Fruit fly (Drosophila melanogaster): ENCODE data around the gene Galt.

The Galt gene

dm6 chr2L:6698387-6698786 is 30.6 kb upstream of the Galt start (continued):
- no peak for TF ChIP-seq Sry-β (GFP tag; optimal IDR thresholded peaks at IDR 0.05)
- peak; percentile 6 for TF ChIP-seq HHEX (GFP tag; optimal IDR thresholded peaks at IDR 0.05)
- no peak for TF ChIP-seq crc (GFP tag; optimal IDR thresholded peaks at IDR 0.05)
- TF ChIP-seq zen (tag; optimal IDR thresholded peaks at IDR 0.05), result peak; percentile 68
- TF ChIP-seq emc (GFP tag; optimal IDR thresholded peaks at IDR 0.05), result no peak

dm6 chr2L:6696229-6696628 is 28.4 kb upstream of the Galt start:
- TF ChIP-seq grn (GFP tag; optimal IDR thresholded peaks at IDR 0.05), result peak; percentile 94
- peak in 1 of 3 experiments; percentile 79 for TF ChIP-seq Stat92E (GFP tag; optimal IDR thresholded peaks at IDR 0.05)
- TF ChIP-seq oc (tag; optimal IDR thresholded peaks at IDR 0.05), result peak; percentile 43
- TF ChIP-seq HmgZ (tag; optimal IDR thresholded peaks at IDR 0.05), result no peak

dm6 chr2L:6693794-6694254 is 26.0 kb upstream of the Galt start:
- TF ChIP-seq shn (GFP tag; optimal IDR thresholded peaks at IDR 0.05), result no peak
- peak; percentile 54 for TF ChIP-seq nerfin-1 (tag; optimal IDR thresholded peaks at IDR 0.05)
- no peak for TF ChIP-seq CG6654 (GFP tag; optimal IDR thresholded peaks at IDR 0.05)
- no peak for TF ChIP-seq CG31224 (GFP tag; IDR thresholded peaks at IDR 0.05)
- TF ChIP-seq CG15269 (tag; optimal IDR thresholded peaks at IDR 0.05), result peak; percentile 54
- TF ChIP-seq salm (tag; optimal IDR thresholded peaks at IDR 0.05), result no peak
- TF ChIP-seq NC2α (GFP tag; optimal IDR thresholded peaks at IDR 0.05), result no peak
- TF ChIP-seq NFAT (GFP tag; IDR thresholded peaks at IDR 0.05), result no peak
- no peak; the same call in 1 of the 2 replicates for TF ChIP-seq E2f2 (GFP tag; IDR thresholded peaks at IDR 0.05)
- no peak for TF ChIP-seq jumu (GFP tag; optimal IDR thresholded peaks at IDR 0.05)
- no peak for TF ChIP-seq CG18599 (GFP tag; optimal IDR thresholded peaks at IDR 0.05)
- no peak for TF ChIP-seq CG4730 (GFP tag; IDR thresholded peaks at IDR 0.05)
- TF ChIP-seq PHDP (tag; optimal IDR thresholded peaks at IDR 0.05), result peak; percentile 50
- TF ChIP-seq CG8924 (tag; optimal IDR thresholded peaks at IDR 0.05), result peak; percentile 72
- TF ChIP-seq scrt (GFP tag; optimal IDR thresholded peaks at IDR 0.05), result peak; percentile 20
- TF ChIP-seq CG13424 (tag; optimal IDR thresholded peaks at IDR 0.05), result peak; percentile 75
- TF ChIP-seq Med (GFP tag), result peak; percentile 53
- TF ChIP-seq her (GFP tag; optimal IDR thresholded peaks at IDR 0.05), result no peak
- TF ChIP-seq CG12104 (GFP tag; optimal IDR thresholded peaks at IDR 0.05), result peak; percentile 19
- no peak for TF ChIP-seq Sin3A (optimal IDR thresholded peaks at IDR 0.05)
- peak; percentile 83 for TF ChIP-seq CG10979 (tag; optimal IDR thresholded peaks at IDR 0.05)
- no peak; the same call in 2 of the 3 replicates for TF ChIP-seq croc (GFP tag; conservative IDR thresholded peaks at IDR 0.05)
- peak; percentile 10 for TF ChIP-seq CG10431 (GFP tag; optimal IDR thresholded peaks at IDR 0.05)
- peak; percentile 34 for TF ChIP-seq CG10147 (GFP tag; optimal IDR thresholded peaks at IDR 0.05)
- peak; percentile 73 for TF ChIP-seq phol (tag; optimal IDR thresholded peaks at IDR 0.05)
- peak; percentile 55; the same call in 1 of the 2 replicates for TF ChIP-seq Xrp1 (GFP tag; IDR thresholded peaks at IDR 0.05)
- no peak for TF ChIP-seq Trl (optimal IDR thresholded peaks at IDR 0.05)
- TF ChIP-seq Trl (GFP tag; optimal IDR thresholded peaks at IDR 0.05), result no peak
- no peak for TF ChIP-seq oc (tag; optimal IDR thresholded peaks at IDR 0.05)
- no peak for TF ChIP-seq lov (optimal IDR thresholded peaks at IDR 0.05)
- no peak for TF ChIP-seq lov (GFP tag; IDR thresholded peaks at IDR 0.05)
- no peak for TF ChIP-seq CG10462 (GFP tag; optimal IDR thresholded peaks at IDR 0.05)
- TF ChIP-seq danr (GFP tag; IDR thresholded peaks at IDR 0.05), result 0 out of 2 replicates have a peak, but pooled peaks have one; percentile 28
- no peak for TF ChIP-seq Camta (GFP tag; optimal IDR thresholded peaks at IDR 0.05)
- TF ChIP-seq Asciz (GFP tag; optimal IDR thresholded peaks at IDR 0.05), result peak; percentile 23
- no peak for TF ChIP-seq HmgD (GFP tag; optimal IDR thresholded peaks at IDR 0.05)
- no peak for TF ChIP-seq CG4617 (GFP tag; optimal IDR thresholded peaks at IDR 0.05; ENCODE audit: borderline replicate concordance)
- no peak for TF ChIP-seq CG31388 (GFP tag; optimal IDR thresholded peaks at IDR 0.05)
- TF ChIP-seq dysf (GFP tag; IDR thresholded peaks at IDR 0.05), result 0 out of 3 replicates have a peak, but pooled peaks have one; percentile 39
- TF ChIP-seq CG34376 (GFP tag; optimal IDR thresholded peaks at IDR 0.05), result peak; percentile 14

Data from whole organism, embryonic.